Worm (Caenorhabditis elegans) whole organism, young adult: ENCODE data around the gene Y22D7AR.2.

ENCODE experiments used
- F37B4.10 ChIP-seq: fragments of 200-800 bp; sonication (Bioruptor generic); IDR thresholded peaks from 2 replicates; pipeline ENCODE4 v1.3.6; 2022; ENCODE audit warnings: missing genetic modification characterization, missing compliant biosample characterization
- Y56A3A.18 ChIP-seq: fragments of 200-800 bp; sonication (Bioruptor generic); IDR thresholded peaks from 2 replicates; pipeline ENCODE4 v1.3.6; 2022; ENCODE audit warnings: missing genetic modification reagents, missing genetic modification characterization, missing compliant biosample characterization
- atf-7 ChIP-seq: sonication (generic microtip); optimal IDR thresholded peaks from 2 replicates; lab custom pipeline; 2017; ENCODE audit warnings: mild to moderate bottlenecking, missing genetic modification characterization, missing compliant biosample characterization
- hlh-12 ChIP-seq: sonication (generic microtip); optimal IDR thresholded peaks from 2 replicates; lab custom pipeline; 2016; ENCODE audit warnings: missing genetic modification characterization, missing compliant biosample characterization
- lin-54 ChIP-seq: fragments of 200-800 bp; sonication (Bioruptor generic); optimal IDR thresholded peaks from 2 replicates; lab custom pipeline; 2018; ENCODE audit warnings: mild to moderate bottlenecking, missing genetic modification characterization, missing compliant biosample characterization
- mes-4 ChIP-seq: sonication (generic microtip); optimal IDR thresholded peaks from 2 replicates; lab custom pipeline; 2016; ENCODE audit warnings: missing genotype, missing genetic modification characterization, missing compliant biosample characterization
- sdz-38 ChIP-seq: sonication (generic microtip); optimal IDR thresholded peaks from 2 replicates; lab custom pipeline; 2016; ENCODE audit warnings: missing genotype, missing genetic modification characterization, missing compliant biosample characterization
- sea-2 ChIP-seq: fragments of 200-800 bp; sonication (Bioruptor generic); IDR thresholded peaks from 2 replicates; pipeline ENCODE4 v1.3.6; 2022; ENCODE audit warnings: missing genetic modification characterization, missing compliant biosample characterization
- snpc-4 ChIP-seq, 5 experiments: fragments of 150-350 bp in 1 of 5; sonication (generic microtip) in 4 of 5; optimal IDR thresholded peaks; 2 replicates each; lab custom pipeline; 2014 to 2018; ENCODE audit warnings: missing genetic modification characterization in 5 of 5, missing biosample characterization in 3 of 5, antibody characterized with exemption in 2 of 5, mild to moderate bottlenecking in 2 of 5, missing compliant biosample characterization in 2 of 5, missing genotype in 2 of 5, moderate library complexity in 2 of 5, missing genetic modification reagents in 1 of 5
- tlf-1 ChIP-seq: fragments of 200-800 bp; sonication (Bioruptor generic); optimal IDR thresholded peaks from 2 replicates; lab custom pipeline; 2018; ENCODE audit warnings: mild to moderate bottlenecking, missing genetic modification characterization, missing compliant biosample characterization
- unc-130 ChIP-seq: sonication (generic microtip); optimal IDR thresholded peaks from 2 replicates; lab custom pipeline; 2016; ENCODE audit warnings: missing genetic modification reagents, missing genetic modification characterization, missing compliant biosample characterization
- unc-62 ChIP-seq: fragments of 150-350 bp; optimal IDR thresholded peaks from 2 replicates; lab custom pipeline; 2014; ENCODE audit warnings: missing biosample characterization, missing genetic modification reagents, missing genetic modification characterization

- no peak for TF ChIP-seq mes-4 (tag; lab: Kevin White, UChicago)
- no peak for TF ChIP-seq sdz-38 (tag; lab: Kevin White, UChicago)
- TF ChIP-seq F37B4.10: no peak
- TF ChIP-seq unc-130 (GFP tag; lab: Kevin White, UChicago): no peak
- no peak for TF ChIP-seq atf-7
- no peak for TF ChIP-seq Y56A3A.18 (GFP tag; lab: Robert Waterston, UW)
- TF ChIP-seq hlh-12 (tag; lab: Kevin White, UChicago): no peak
- no peak for TF ChIP-seq tlf-1 (GFP tag; lab: Kevin White, UChicago)
- TF ChIP-seq snpc-4 (GFP tag; optimal IDR thresholded peaks at IDR 0.05; lab: Kevin White, UChicago): no peak
- no peak for TF ChIP-seq snpc-4 (tag; optimal IDR thresholded peaks at IDR 0.05; lab: Kevin White, UChicago)
- TF ChIP-seq unc-62 (GFP tag; lab: Kevin White, UChicago): no peak
- TF ChIP-seq lin-54 (GFP tag; lab: Kevin White, UChicago): no peak
- TF ChIP-seq sea-2: no peak
Observed at ce11 chrIII:1754842-1755241, 49.1 kb downstream of the Y22D7AR.2 start, which contains the start of gene Y46E12A.3.
